Worm (Caenorhabditis elegans): Measurements from ENCODE around the gene cox-6B.

Gene cox-6B

DNA sequence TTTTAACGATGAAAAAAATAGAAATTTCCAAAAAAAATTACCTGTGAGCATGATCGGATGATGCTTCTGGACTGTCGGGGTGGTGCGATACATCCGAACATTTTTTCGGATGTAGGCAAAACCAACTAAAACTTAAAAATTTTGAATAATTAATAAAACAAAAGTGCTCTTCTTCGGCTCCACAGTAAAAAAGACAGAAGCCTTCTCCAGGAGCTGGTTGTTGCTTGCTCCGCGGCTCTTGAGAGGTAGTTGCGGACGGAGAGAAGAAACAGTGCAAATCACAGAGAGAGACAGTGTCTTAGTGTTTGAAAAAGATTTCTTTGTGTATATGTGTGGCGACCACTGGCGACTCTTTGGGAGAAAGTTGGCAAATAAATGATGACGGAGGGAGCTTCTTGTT lies 56.8 kb downstream of the cox-6B start, which contains the start of gene gldi-9:
gldi-9 (minus strand) TSS at position 101 of the 400 bp plus-strand sequence.
- TF ChIP-seq pha-4 (tag; optimal IDR thresholded peaks at IDR 0.05) (peak; percentile 33), lin-15B (tag; optimal IDR thresholded peaks at IDR 0.05) (no peak)

DNA sequence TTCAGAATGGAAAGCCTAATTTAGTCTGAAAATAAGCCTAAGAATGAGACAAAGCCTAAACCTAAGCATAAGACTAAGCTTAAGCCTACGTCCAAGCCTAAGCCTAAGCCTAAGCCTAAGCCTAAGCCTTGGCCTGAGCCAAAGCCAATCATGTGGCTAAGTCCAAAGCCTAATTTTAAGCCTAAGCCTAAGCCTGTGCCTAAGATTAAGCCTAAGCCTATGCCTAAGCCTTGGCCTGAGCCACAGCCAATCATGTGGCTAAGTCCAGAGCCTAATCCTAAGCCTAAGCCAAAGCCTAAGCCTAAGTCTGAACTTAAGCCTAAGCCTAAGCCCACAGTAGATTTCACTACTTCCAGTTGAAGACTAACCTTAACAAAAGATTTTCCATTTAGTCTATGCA lies 58.0 kb downstream of the cox-6B start:
- TF ChIP-seq elt-2 (tag; optimal IDR thresholded peaks at IDR 0.05) = no peak
- no peak for TF ChIP-seq egl-27 (tag; optimal IDR thresholded peaks at IDR 0.05)

ce11 chrIII:2758092-2758491 lies 58.6 kb downstream of the cox-6B start:
- TF ChIP-seq nhr-76 (tag; optimal IDR thresholded peaks at IDR 0.05) = no peak
- TF ChIP-seq pha-4 (tag; optimal IDR thresholded peaks at IDR 0.05) = no peak
- no peak for TF ChIP-seq ztf-11 (tag; optimal IDR thresholded peaks at IDR 0.05)
- no peak for TF ChIP-seq nhr-43 (tag; optimal IDR thresholded peaks at IDR 0.05; ENCODE audit: poor library complexity, severe bottlenecking)
- TF ChIP-seq mml-1 (tag; optimal IDR thresholded peaks at IDR 0.05) = no peak
- no peak for TF ChIP-seq unc-39 (tag; optimal IDR thresholded peaks at IDR 0.05)
- no peak for TF ChIP-seq fkh-10 (GFP tag; optimal IDR thresholded peaks at IDR 0.05)
- no peak for TF ChIP-seq eor-1 (tag; optimal IDR thresholded peaks at IDR 0.05)
- TF ChIP-seq lin-15B (tag; optimal IDR thresholded peaks at IDR 0.05) = no peak
- no peak for TF ChIP-seq ama-1 (optimal IDR thresholded peaks at IDR 0.05)
- no peak for TF ChIP-seq daf-12 (tag; optimal IDR thresholded peaks at IDR 0.05)
- TF ChIP-seq mdl-1 (tag; optimal IDR thresholded peaks at IDR 0.05) = no peak
- TF ChIP-seq nhr-11 (tag; optimal IDR thresholded peaks at IDR 0.05) = no peak
- TF ChIP-seq nhr-12 (tag; optimal IDR thresholded peaks at IDR 0.05) = no peak
- no peak for TF ChIP-seq elt-1 (tag; optimal IDR thresholded peaks at IDR 0.05)
- no peak for TF ChIP-seq ceh-16 (tag; optimal IDR thresholded peaks at IDR 0.05)
- no peak for TF ChIP-seq tbx-2 (tag; optimal IDR thresholded peaks at IDR 0.05)
- no peak for TF ChIP-seq unc-62 (GFP tag; optimal IDR thresholded peaks at IDR 0.05)

ce11 chrIII:2759308-2759707 lies 59.8 kb downstream of the cox-6B start:
- TF ChIP-seq zag-1 (tag; optimal IDR thresholded peaks at IDR 0.05) = no peak
- TF ChIP-seq nhr-11 (tag; optimal IDR thresholded peaks at IDR 0.05) = no peak
- TF ChIP-seq ztf-4 (tag; optimal IDR thresholded peaks at IDR 0.05) = no peak
- TF ChIP-seq elt-2 (tag; optimal IDR thresholded peaks at IDR 0.05) = peak; percentile 65
- peak; percentile 53 for TF ChIP-seq pqm-1 (tag; optimal IDR thresholded peaks at IDR 0.05)
- no peak for TF ChIP-seq nhr-12 (tag; optimal IDR thresholded peaks at IDR 0.05)
- TF ChIP-seq nhr-76 (tag; optimal IDR thresholded peaks at IDR 0.05) = no peak

DNA sequence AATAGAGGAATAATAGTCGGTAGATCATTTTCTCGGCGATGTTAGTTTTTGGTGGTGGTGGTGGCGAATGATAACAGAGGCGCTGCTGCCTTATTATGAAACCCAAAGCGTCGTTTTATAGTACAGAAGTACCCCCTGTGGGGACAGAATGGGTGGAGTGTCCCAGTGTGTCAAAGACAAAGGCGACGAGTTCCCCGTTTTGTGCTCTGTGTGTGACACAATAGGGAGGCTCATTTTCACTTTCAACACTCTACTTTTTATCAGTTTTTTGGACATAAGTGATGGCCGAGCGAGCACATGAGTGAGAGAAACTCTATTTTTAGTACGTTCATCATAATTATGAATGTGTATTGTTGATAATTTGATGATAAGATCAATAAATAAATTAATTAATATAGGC lies 61.3 kb downstream of the cox-6B start, which contains the start of gene pho-9:
pho-9 (minus strand) TSS at position 91 of the 400 bp plus-strand sequence.
- TF ChIP-seq elt-2 (tag; optimal IDR thresholded peaks at IDR 0.05) (peak; percentile 97), skn-1 (tag; optimal IDR thresholded peaks at IDR 0.05) (no peak), daf-12 (tag; optimal IDR thresholded peaks at IDR 0.05) (no peak), pha-4 (tag; optimal IDR thresholded peaks at IDR 0.05) (peak; percentile 31), jun-1 (tag; optimal IDR thresholded peaks at IDR 0.05) (peak; percentile 64), pqm-1 (tag; optimal IDR thresholded peaks at IDR 0.05) (peak; percentile 91)

DNA sequence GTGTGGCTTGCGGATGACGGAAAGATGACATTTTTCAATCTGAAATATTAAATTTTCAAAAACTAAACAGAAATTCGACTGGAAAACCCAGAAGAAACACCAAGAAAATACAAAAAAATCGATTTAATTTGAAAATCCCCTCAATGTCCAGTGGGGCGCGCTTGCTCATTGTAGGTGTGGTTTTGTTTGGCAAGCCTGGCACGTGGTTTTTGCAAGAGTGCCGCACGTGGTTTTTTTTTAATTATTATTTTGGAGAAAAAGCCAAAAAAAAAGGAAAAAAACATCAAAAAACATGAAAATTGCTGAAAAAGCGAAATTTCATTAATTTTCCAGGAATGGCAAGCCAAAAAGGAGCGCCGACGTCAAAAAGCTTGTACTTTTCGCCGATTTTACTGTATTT lies 69.2 kb downstream of the cox-6B start, which contains the start of gene swsn-3:
swsn-3 (minus strand) TSS at position 45 of the 400 bp plus-strand sequence.
- TF ChIP-seq nhr-76 (tag; optimal IDR thresholded peaks at IDR 0.05) (peak; percentile 5), snpc-4 (tag; optimal IDR thresholded peaks at IDR 0.05) (peak; percentile 79), zag-1 (tag; optimal IDR thresholded peaks at IDR 0.05) (peak; percentile 4), nhr-77 (tag; optimal IDR thresholded peaks at IDR 0.05) (no peak), lin-39 (tag; optimal IDR thresholded peaks at IDR 0.05) (peak; percentile 68), eor-1 (tag; optimal IDR thresholded peaks at IDR 0.05) (no peak), sea-2 (GFP tag; optimal IDR thresholded peaks at IDR 0.05) (no peak), ceh-28 (tag; optimal IDR thresholded peaks at IDR 0.05) (peak; percentile 88), nhr-237 (tag; optimal IDR thresholded peaks at IDR 0.05) (no peak), hmg-11 (tag; optimal IDR thresholded peaks at IDR 0.05) (peak; percentile 94), fos-1 (tag; optimal IDR thresholded peaks at IDR 0.05) (no peak), elt-3 (tag; optimal IDR thresholded peaks at IDR 0.05) (no peak), lin-15B (tag; optimal IDR thresholded peaks at IDR 0.05) (peak; percentile 96), lsy-12 (tag; optimal IDR thresholded peaks at IDR 0.05) (peak; percentile 74), unc-62 (GFP tag; optimal IDR thresholded peaks at IDR 0.05) (no peak), elt-2 (tag; optimal IDR thresholded peaks at IDR 0.05) (peak; percentile 56), tbx-2 (tag; optimal IDR thresholded peaks at IDR 0.05) (peak; percentile 60), fkh-2 (tag; optimal IDR thresholded peaks at IDR 0.05) (no peak), fkh-10 (GFP tag; optimal IDR thresholded peaks at IDR 0.05) (peak; percentile 43), pha-4 (tag; optimal IDR thresholded peaks at IDR 0.05) (peak; percentile 94), nhr-25 (tag; optimal IDR thresholded peaks at IDR 0.05) (peak; percentile 75), skn-1 (tag; optimal IDR thresholded peaks at IDR 0.05) (peak; percentile 64), aly-2 (tag; optimal IDR thresholded peaks at IDR 0.05) (no peak), ZK546.5 (tag; optimal IDR thresholded peaks at IDR 0.05) (no peak), jun-1 (tag; optimal IDR thresholded peaks at IDR 0.05) (peak; percentile 67), nhr-23 (tag; optimal IDR thresholded peaks at IDR 0.05) (peak; percentile 91), ceh-9 (tag; optimal IDR thresholded peaks at IDR 0.05) (no peak), ztf-4 (tag; optimal IDR thresholded peaks at IDR 0.05) (no peak), nhr-28 (tag; optimal IDR thresholded peaks at IDR 0.05) (no peak), mml-1 (tag; optimal IDR thresholded peaks at IDR 0.05) (no peak)
